Worm (Caenorhabditis elegans): Measurements from ENCODE around the gene twk-36.

Gene twk-36

ce11 chrV:17723142-17723781 lies 23.6 kb downstream of the twk-36 start:
- TF ChIP-seq mab-5 (tag; optimal IDR thresholded peaks at IDR 0.05) = no peak
- no peak for TF ChIP-seq ceh-16 (tag; optimal IDR thresholded peaks at IDR 0.05)
- TF ChIP-seq nhr-21 (tag; optimal IDR thresholded peaks at IDR 0.05) = no peak
- TF ChIP-seq elt-1 (tag; optimal IDR thresholded peaks at IDR 0.05) = no peak
- no peak for TF ChIP-seq nhr-237 (tag; optimal IDR thresholded peaks at IDR 0.05)
- TF ChIP-seq ztf-1 (GFP tag; conservative IDR thresholded peaks at IDR 0.05) = no peak
- TF ChIP-seq sma-9 (GFP tag; optimal IDR thresholded peaks at IDR 0.05) = no peak
- TF ChIP-seq sma-9 (tag; optimal IDR thresholded peaks at IDR 0.05) = no peak
- TF ChIP-seq ZK546.5 (tag; optimal IDR thresholded peaks at IDR 0.05) = no peak
- no peak for TF ChIP-seq nhr-6 (tag; optimal IDR thresholded peaks at IDR 0.05)
- no peak for TF ChIP-seq lin-11 (tag; optimal IDR thresholded peaks at IDR 0.05)
- TF ChIP-seq skn-1 (tag; optimal IDR thresholded peaks at IDR 0.05) = no peak
- TF ChIP-seq C34F6.9 (tag; optimal IDR thresholded peaks at IDR 0.05) = no peak
- TF ChIP-seq nhr-25 (tag; optimal IDR thresholded peaks at IDR 0.05) = no peak
- no peak for TF ChIP-seq Y55F3AM.14 (GFP tag; optimal IDR thresholded peaks at IDR 0.05)
- no peak for TF ChIP-seq nhr-129 (tag; optimal IDR thresholded peaks at IDR 0.05)
- TF ChIP-seq gmeb-1 (tag; optimal IDR thresholded peaks at IDR 0.05) = no peak
- no peak for TF ChIP-seq unc-39 (tag; optimal IDR thresholded peaks at IDR 0.05)

ce11 chrV:17722553-17722952 lies 24.3 kb downstream of the twk-36 start:
- TF ChIP-seq mab-5 (tag; optimal IDR thresholded peaks at IDR 0.05) = no peak
- no peak for TF ChIP-seq lin-11 (tag; optimal IDR thresholded peaks at IDR 0.05)
- TF ChIP-seq unc-62 (GFP tag; optimal IDR thresholded peaks at IDR 0.05) = no peak
- TF ChIP-seq zag-1 (tag; optimal IDR thresholded peaks at IDR 0.05) = no peak
- no peak for TF ChIP-seq gmeb-1 (tag; optimal IDR thresholded peaks at IDR 0.05)
- TF ChIP-seq C34F6.9 (tag; optimal IDR thresholded peaks at IDR 0.05) = no peak
- no peak for TF ChIP-seq lin-39 (tag; optimal IDR thresholded peaks at IDR 0.05)
- TF ChIP-seq ztf-4 (tag; optimal IDR thresholded peaks at IDR 0.05) = no peak
- TF ChIP-seq unc-39 (tag; optimal IDR thresholded peaks at IDR 0.05) = no peak
- no peak for TF ChIP-seq skn-1 (tag; optimal IDR thresholded peaks at IDR 0.05)
- TF ChIP-seq sem-4 (tag; optimal IDR thresholded peaks at IDR 0.05) = no peak
- no peak for TF ChIP-seq peb-1 (tag; optimal IDR thresholded peaks at IDR 0.05)
- no peak for TF ChIP-seq blmp-1 (tag; optimal IDR thresholded peaks at IDR 0.05; ENCODE audit: insufficient read depth)
- no peak for TF ChIP-seq nhr-23 (tag; optimal IDR thresholded peaks at IDR 0.05)
- no peak for TF ChIP-seq ceh-16 (tag; optimal IDR thresholded peaks at IDR 0.05)
- no peak for TF ChIP-seq ama-1 (optimal IDR thresholded peaks at IDR 0.05)
- TF ChIP-seq nhr-12 (tag; optimal IDR thresholded peaks at IDR 0.05) = no peak
- no peak for TF ChIP-seq lsy-2 (tag; optimal IDR thresholded peaks at IDR 0.05)
- TF ChIP-seq Y55F3AM.14 (GFP tag; optimal IDR thresholded peaks at IDR 0.05) = no peak

ce11 chrV:17721709-17722108 lies 25.1 kb downstream of the twk-36 start:
- TF ChIP-seq egl-27 (tag; optimal IDR thresholded peaks at IDR 0.05) = no peak
- TF ChIP-seq skn-1 (tag; optimal IDR thresholded peaks at IDR 0.05) = no peak
- no peak for TF ChIP-seq elt-1 (tag; optimal IDR thresholded peaks at IDR 0.05)
- no peak for TF ChIP-seq ama-1 (optimal IDR thresholded peaks at IDR 0.05)
- no peak for TF ChIP-seq lin-39 (tag; optimal IDR thresholded peaks at IDR 0.05)
- TF ChIP-seq ztf-4 (tag; optimal IDR thresholded peaks at IDR 0.05) = no peak
- TF ChIP-seq nhr-237 (tag; optimal IDR thresholded peaks at IDR 0.05) = no peak
- TF ChIP-seq mbf-1 (tag; optimal IDR thresholded peaks at IDR 0.05) = no peak
- no peak for TF ChIP-seq blmp-1 (tag; optimal IDR thresholded peaks at IDR 0.05; ENCODE audit: insufficient read depth)
- TF ChIP-seq ztf-11 (tag; optimal IDR thresholded peaks at IDR 0.05) = no peak
- TF ChIP-seq lin-11 (tag; optimal IDR thresholded peaks at IDR 0.05) = no peak
- TF ChIP-seq crh-2 (tag; optimal IDR thresholded peaks at IDR 0.05) = no peak
- peak; percentile 28 for TF ChIP-seq nhr-129 (tag; optimal IDR thresholded peaks at IDR 0.05)
- TF ChIP-seq Y55F3AM.14 (GFP tag; optimal IDR thresholded peaks at IDR 0.05) = no peak
- TF ChIP-seq unc-55 (GFP tag; optimal IDR thresholded peaks at IDR 0.05) = no peak
- no peak for TF ChIP-seq nhr-21 (tag; optimal IDR thresholded peaks at IDR 0.05)
- no peak for TF ChIP-seq sma-3 (GFP tag; optimal IDR thresholded peaks at IDR 0.05)
- TF ChIP-seq lin-13 (GFP tag; optimal IDR thresholded peaks at IDR 0.05) = no peak
- TF ChIP-seq zag-1 (tag; optimal IDR thresholded peaks at IDR 0.05) = no peak
- TF ChIP-seq nhr-6 (tag; optimal IDR thresholded peaks at IDR 0.05) = no peak
- TF ChIP-seq F13H6.1 (tag; optimal IDR thresholded peaks at IDR 0.05) = no peak
- TF ChIP-seq fos-1 (tag; optimal IDR thresholded peaks at IDR 0.05) = peak; percentile 75
- no peak for TF ChIP-seq nhr-77 (tag; optimal IDR thresholded peaks at IDR 0.05)
- TF ChIP-seq lsy-2 (tag; optimal IDR thresholded peaks at IDR 0.05) = no peak
- TF ChIP-seq nhr-11 (tag; optimal IDR thresholded peaks at IDR 0.05) = no peak
- peak; percentile 20 for TF ChIP-seq gmeb-1 (tag; optimal IDR thresholded peaks at IDR 0.05)
- TF ChIP-seq peb-1 (tag; optimal IDR thresholded peaks at IDR 0.05) = no peak
- no peak for TF ChIP-seq nhr-23 (tag; optimal IDR thresholded peaks at IDR 0.05)
- no peak for TF ChIP-seq mdl-1 (tag; optimal IDR thresholded peaks at IDR 0.05)
- TF ChIP-seq ceh-16 (tag; optimal IDR thresholded peaks at IDR 0.05) = no peak
- peak; percentile 62 for TF ChIP-seq sma-9 (GFP tag; optimal IDR thresholded peaks at IDR 0.05)
- no peak for TF ChIP-seq sma-9 (tag; optimal IDR thresholded peaks at IDR 0.05)
- no peak for TF ChIP-seq nhr-10 (tag; optimal IDR thresholded peaks at IDR 0.05)
- TF ChIP-seq nhr-25 (tag; optimal IDR thresholded peaks at IDR 0.05) = no peak
- no peak for TF ChIP-seq snpc-4 (tag; optimal IDR thresholded peaks at IDR 0.05)
- TF ChIP-seq R02D3.7 (tag; optimal IDR thresholded peaks at IDR 0.05) = no peak
- no peak for TF ChIP-seq unc-62 (GFP tag; optimal IDR thresholded peaks at IDR 0.05)
